Worm (Caenorhabditis elegans): ENCODE data around the gene F10E9.11.
A peak's percentile ranks its signal among the peaks of the same experiment; 100 is the strongest.
"Not testable (repeated sequence)": the region's sequence is repeated elsewhere in the genome, so short reads cannot be mapped to it uniquely, and the experiment has no call there.

F10E9.11 gene

DNA sequence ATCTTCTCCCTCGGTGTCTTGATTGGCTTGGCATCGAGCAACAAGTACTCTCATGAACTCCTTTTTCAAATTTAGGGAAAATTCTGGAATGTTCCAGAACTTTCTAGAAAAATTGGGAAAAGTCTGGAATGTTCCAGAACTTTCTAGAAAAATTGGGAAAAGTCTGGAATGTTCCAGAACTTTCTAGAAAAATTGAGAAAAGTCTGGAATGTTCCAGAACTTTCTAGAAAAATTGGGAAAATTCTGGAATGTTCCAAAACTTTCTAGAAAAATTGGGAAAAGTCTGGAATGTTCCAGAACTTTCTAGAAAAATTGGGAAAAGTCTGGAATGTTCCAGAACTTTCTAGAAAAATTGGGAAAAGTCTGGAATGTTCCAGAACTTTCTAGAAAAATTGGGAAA, 25.2 kb upstream of the F10E9.11 start, which contains the start of gene ZC262.7:
Gene ZC262.7 (minus strand): TSS at position 54 of the 400 bp plus-strand sequence.
- TF ChIP-seq aptf-3 (GFP tag; IDR thresholded peaks at IDR 0.05) (peak; percentile 85; the same call in 1 of the 2 replicates), egrh-3 (GFP tag; IDR thresholded peaks at IDR 0.05) (peak; percentile 77), F39B2.1 (GFP tag; IDR thresholded peaks at IDR 0.05) (peak; percentile 68; the same call in 1 of the 2 replicates), ekl-4 (GFP tag; IDR thresholded peaks at IDR 0.05) (peak; percentile 55; the same call in 1 of the 2 replicates), dox-1 (GFP tag; IDR thresholded peaks at IDR 0.05) (peak; percentile 98), madf-6 (GFP tag; IDR thresholded peaks at IDR 0.05) (peak; percentile 44), rcor-1 (GFP tag; IDR thresholded peaks at IDR 0.05) (peak; percentile 52; the same call in 1 of the 2 replicates), F33H1.4 (GFP tag; IDR thresholded peaks at IDR 0.05) (peak; percentile 35; the same call in 1 of the 2 replicates), hsf-1 (GFP tag; IDR thresholded peaks at IDR 0.05) (peak; percentile 99), ceh-40 (GFP tag; IDR thresholded peaks at IDR 0.05) (peak; percentile 89), madf-8 (GFP tag; conservative IDR thresholded peaks at IDR 0.05) (0 out of 2 replicates have a peak, but pooled peaks have one; percentile 15), mcd-1 (GFP tag; IDR thresholded peaks at IDR 0.05) (peak; percentile 23; the same call in 1 of the 2 replicates), ceh-58 (GFP tag; IDR thresholded peaks at IDR 0.05) (0 out of 2 replicates have a peak, but pooled peaks have one; percentile 7), D2030.7 (GFP tag; IDR thresholded peaks at IDR 0.05) (peak; percentile 83), pbrm-1 (GFP tag; IDR thresholded peaks at IDR 0.05) (peak; percentile 88), ztf-25 (GFP tag; IDR thresholded peaks at IDR 0.05) (peak; percentile 43; the same call in 1 of the 2 replicates)

DNA sequence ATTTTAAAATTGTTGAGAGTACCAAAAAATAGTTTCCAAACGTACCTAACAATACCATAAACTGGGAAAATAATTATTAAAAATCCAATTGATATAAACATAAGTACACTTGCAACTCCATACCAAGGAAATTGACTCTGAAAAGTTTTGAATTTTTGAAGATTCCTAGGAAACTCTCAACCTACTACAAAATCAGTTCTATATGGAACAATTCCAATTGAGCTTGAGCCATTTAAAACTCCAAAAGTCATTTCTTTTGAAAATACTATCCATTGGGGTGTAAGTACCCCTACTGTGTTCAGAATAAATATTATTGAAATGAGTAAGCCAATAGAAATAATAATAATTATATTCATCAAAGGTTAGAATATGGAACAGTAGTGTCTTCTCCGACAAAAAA, 20.3 kb upstream of the F10E9.11 start, which contains the start of gene clc-28:
Gene clc-28 (minus strand): TSS at position 101 of the 400 bp plus-strand sequence.
- TF ChIP-seq ets-4 (GFP tag; optimal IDR thresholded peaks at IDR 0.05); F39B2.1 (GFP tag; IDR thresholded peaks at IDR 0.05); ztf-18 (tag; optimal IDR thresholded peaks at IDR 0.05): not testable (repeated sequence)

DNA sequence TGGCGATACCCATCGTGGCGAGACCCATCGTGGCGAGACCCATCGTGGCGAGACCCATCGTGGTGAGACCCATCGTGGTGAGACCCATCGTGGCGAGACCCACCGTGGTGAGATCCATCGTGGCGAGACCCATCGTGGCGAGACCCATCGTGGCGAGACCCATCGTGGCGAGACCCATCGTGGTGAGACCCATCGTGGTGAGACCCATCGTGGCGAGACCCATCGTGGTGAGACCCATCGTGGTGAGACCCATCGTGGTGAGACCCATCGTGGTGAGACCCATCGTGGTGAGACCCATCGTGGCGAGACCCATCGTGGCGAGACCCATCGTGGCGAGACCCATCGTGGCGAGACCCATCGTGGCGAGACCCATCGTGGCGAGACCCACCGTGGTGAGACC, 16.5 kb upstream of the F10E9.11 start:
- peak; percentile 30 for TF ChIP-seq F33H1.4 (GFP tag; IDR thresholded peaks at IDR 0.05)
- peak; percentile 91; the same call in 1 of the 2 replicates for TF ChIP-seq egrh-3 (GFP tag; IDR thresholded peaks at IDR 0.05)

DNA sequence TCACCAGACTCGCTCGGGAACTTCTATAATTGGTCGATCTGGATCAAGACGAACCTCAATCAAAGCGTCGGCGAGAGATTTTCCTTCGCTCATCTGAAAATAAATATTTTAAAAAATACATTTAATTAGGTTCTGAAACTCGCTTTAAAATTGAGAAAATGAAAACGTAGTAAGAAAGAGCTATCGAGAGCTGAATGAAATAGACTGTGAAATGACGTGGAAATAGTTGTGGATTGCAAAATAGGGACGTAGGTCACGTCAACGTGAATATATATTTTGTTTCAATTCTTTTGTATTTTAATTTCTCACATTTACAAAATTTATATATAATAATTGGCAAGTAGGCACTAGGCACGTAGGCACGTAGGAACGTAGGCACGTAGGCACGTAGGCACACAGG, 15.4 kb upstream of the F10E9.11 start, which contains the start of gene ZC262.4:
Gene ZC262.4 (minus strand): TSS at position 101 of the 400 bp plus-strand sequence.
- TF ChIP-seq hsf-1 (GFP tag; IDR thresholded peaks at IDR 0.05): no peak
- TF ChIP-seq tlf-1 (GFP tag; optimal IDR thresholded peaks at IDR 0.05): no peak
- TF ChIP-seq T07F8.4 (tag; optimal IDR thresholded peaks at IDR 0.05): no peak
- TF ChIP-seq egl-18 (GFP tag; IDR thresholded peaks at IDR 0.05): no peak
- no peak for TF ChIP-seq zim-3 (tag; optimal IDR thresholded peaks at IDR 0.05)
- no peak for TF ChIP-seq somi-1 (GFP tag; optimal IDR thresholded peaks at IDR 0.05)
- TF ChIP-seq chd-7 (tag; optimal IDR thresholded peaks at IDR 0.05): no peak
- TF ChIP-seq B0261.1 (tag; optimal IDR thresholded peaks at IDR 0.05): no peak
- no peak for TF ChIP-seq ceh-79 (tag; optimal IDR thresholded peaks at IDR 0.05)
- TF ChIP-seq Y67H2A.10 (GFP tag; conservative IDR thresholded peaks at IDR 0.05): no peak
- no peak for TF ChIP-seq Y53G8AR.9 (GFP tag; conservative IDR thresholded peaks at IDR 0.05)
- no peak for TF ChIP-seq F39B2.1 (GFP tag; IDR thresholded peaks at IDR 0.05)
- no peak for TF ChIP-seq dpff-1 (tag; optimal IDR thresholded peaks at IDR 0.05)
- TF ChIP-seq ztf-25 (GFP tag; IDR thresholded peaks at IDR 0.05): no peak
- TF ChIP-seq dpl-1 (GFP tag; optimal IDR thresholded peaks at IDR 0.05): no peak
- no peak for TF ChIP-seq lin-40 (tag; optimal IDR thresholded peaks at IDR 0.05)
- no peak for TF ChIP-seq unc-130 (GFP tag; optimal IDR thresholded peaks at IDR 0.05)
- TF ChIP-seq lir-1 (GFP tag; conservative IDR thresholded peaks at IDR 0.05): no peak
- no peak for TF ChIP-seq snpc-3.4 (tag; optimal IDR thresholded peaks at IDR 0.05)

All from whole organism, young adult.